Worm (Caenorhabditis elegans): ENCODE data around the gene F20C5.6.

The F20C5.6 gene

ce11 chrIV:8722801-8723200 lies 50.2 kb downstream of the F20C5.6 start:
- no peak for TF ChIP-seq F13H6.1 (tag; optimal IDR thresholded peaks at IDR 0.05)
- TF ChIP-seq ZK546.5 (tag; optimal IDR thresholded peaks at IDR 0.05), result no peak
- TF ChIP-seq nhr-77 (tag; optimal IDR thresholded peaks at IDR 0.05), result no peak
- no peak for TF ChIP-seq egl-27 (tag; optimal IDR thresholded peaks at IDR 0.05)
- TF ChIP-seq crh-2 (tag; optimal IDR thresholded peaks at IDR 0.05), result no peak
- no peak for TF ChIP-seq ztf-11 (tag; optimal IDR thresholded peaks at IDR 0.05)
- TF ChIP-seq peb-1 (tag; optimal IDR thresholded peaks at IDR 0.05), result no peak
- TF ChIP-seq lsy-2 (tag; optimal IDR thresholded peaks at IDR 0.05), result no peak
- no peak for TF ChIP-seq mab-5 (tag; optimal IDR thresholded peaks at IDR 0.05)
- no peak for TF ChIP-seq nhr-129 (tag; optimal IDR thresholded peaks at IDR 0.05)
- TF ChIP-seq aly-2 (tag; optimal IDR thresholded peaks at IDR 0.05), result no peak
- no peak for TF ChIP-seq ceh-82 (tag; optimal IDR thresholded peaks at IDR 0.05)
- no peak for TF ChIP-seq ztf-4 (tag; optimal IDR thresholded peaks at IDR 0.05)
- no peak for TF ChIP-seq nhr-237 (tag; optimal IDR thresholded peaks at IDR 0.05)
